Worm (Caenorhabditis elegans): ENCODE measurements around the gene ZC262.7.
A peak's percentile ranks its signal among the peaks of the same experiment; 100 is the strongest.

The ZC262.7 gene

DNA sequence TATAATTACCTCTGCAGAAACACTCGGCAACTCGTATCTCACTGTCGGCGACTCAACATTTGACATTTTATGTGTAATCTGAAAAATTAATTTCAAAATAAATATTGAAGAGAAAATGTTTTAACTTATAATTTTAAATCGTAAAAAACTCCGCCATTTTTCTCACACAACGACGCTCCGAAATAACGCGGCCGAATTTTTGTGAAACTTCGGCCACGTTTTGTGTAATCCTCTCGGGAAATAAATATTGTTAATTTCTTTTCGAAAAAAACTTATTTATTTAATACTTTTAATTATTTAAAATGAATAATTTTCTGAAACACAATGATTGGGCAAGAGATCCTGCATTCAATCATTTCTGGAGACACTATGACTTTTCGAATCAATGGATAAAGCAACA is 36.8 kb downstream of the ZC262.7 start, which contains the start of the genes F10E9.7 and F10E9.5 (continued):
- TF ChIP-seq cebp-2 (GFP tag; IDR thresholded peaks at IDR 0.05) (no peak), Y95B8A.8 (GFP tag; IDR thresholded peaks at IDR 0.05) (no peak), hmg-1.2 (GFP tag; IDR thresholded peaks at IDR 0.05) (peak; percentile 42), ztf-26 (tag; optimal IDR thresholded peaks at IDR 0.05) (no peak), F52B5.7 (tag; optimal IDR thresholded peaks at IDR 0.05) (no peak), ceh-91 (GFP tag; IDR thresholded peaks at IDR 0.05) (peak; percentile 70), mxl-1 (tag; optimal IDR thresholded peaks at IDR 0.05) (no peak), ccch-3 (GFP tag; optimal IDR thresholded peaks at IDR 0.05) (peak; percentile 82), F37B4.10 (GFP tag; IDR thresholded peaks at IDR 0.05) (no peak), ceh-58 (GFP tag; IDR thresholded peaks at IDR 0.05) (no peak), ztf-28 (GFP tag; IDR thresholded peaks at IDR 0.05) (peak; percentile 89), somi-1 (GFP tag; optimal IDR thresholded peaks at IDR 0.05) (peak; percentile 21), mcd-1 (GFP tag; IDR thresholded peaks at IDR 0.05) (peak; percentile 73; the same call in 1 of the 2 replicates), egrh-3 (GFP tag; IDR thresholded peaks at IDR 0.05) (no peak), snpc-3.4 (tag; optimal IDR thresholded peaks at IDR 0.05) (peak; percentile 66), unc-130 (GFP tag; optimal IDR thresholded peaks at IDR 0.05) (peak; percentile 94), rec-8 (tag; optimal IDR thresholded peaks at IDR 0.05) (peak; percentile 14 to 92), bed-1 (GFP tag; IDR thresholded peaks at IDR 0.05) (no peak), efl-1 (GFP tag; optimal IDR thresholded peaks at IDR 0.05) (peak; percentile 56), nhr-179 (tag; optimal IDR thresholded peaks at IDR 0.05) (no peak), madf-3 (GFP tag; IDR thresholded peaks at IDR 0.05) (peak; percentile 78; the same call in 1 of the 2 replicates), hlh-12 (tag; optimal IDR thresholded peaks at IDR 0.05) (no peak), xnd-1 (tag; optimal IDR thresholded peaks at IDR 0.05) (no peak), ceh-79 (tag; optimal IDR thresholded peaks at IDR 0.05) (no peak), ekl-4 (GFP tag; IDR thresholded peaks at IDR 0.05) (no peak; the same call in 1 of the 2 replicates), nfya-1 (tag; optimal IDR thresholded peaks at IDR 0.05; ENCODE audit: borderline replicate concordance, insufficient read depth) (no peak), ztf-3 (GFP tag; optimal IDR thresholded peaks at IDR 0.05) (no peak), nhr-120 (GFP tag; IDR thresholded peaks at IDR 0.05) (no peak), dox-1 (GFP tag; IDR thresholded peaks at IDR 0.05) (peak; percentile 87), C06A6.2 (GFP tag; conservative IDR thresholded peaks at IDR 0.05) (no peak), D2030.7 (GFP tag; IDR thresholded peaks at IDR 0.05) (peak; percentile 67), lsy-27 (tag; optimal IDR thresholded peaks at IDR 0.05; ENCODE audit: borderline replicate concordance, insufficient read depth) (no peak), B0336.3 (GFP tag; IDR thresholded peaks at IDR 0.05) (no peak), T07F8.4 (tag; optimal IDR thresholded peaks at IDR 0.05) (no peak), lin-35 (GFP tag; optimal IDR thresholded peaks at IDR 0.05) (peak in 1 of 3 experiments; percentile 83), rpc-1 (optimal IDR thresholded peaks at IDR 0.05) (no peak), rpc-1 (tag; optimal IDR thresholded peaks at IDR 0.05) (no peak), ceh-100 (GFP tag; IDR thresholded peaks at IDR 0.05) (peak; percentile 69), atf-7 (tag; optimal IDR thresholded peaks at IDR 0.05) (peak; percentile 76), Y53F4B.3 (GFP tag; IDR thresholded peaks at IDR 0.05) (no peak), rcor-1 (GFP tag; IDR thresholded peaks at IDR 0.05) (peak; percentile 72), mel-28 (tag; optimal IDR thresholded peaks at IDR 0.05; ENCODE audit: borderline replicate concordance) (no peak), tbp1 (GFP tag; optimal IDR thresholded peaks at IDR 0.05) (peak; percentile 61), B0035.1 (tag; optimal IDR thresholded peaks at IDR 0.05) (peak; percentile 45), chd-7 (tag; optimal IDR thresholded peaks at IDR 0.05) (no peak), tbx-9 (tag; optimal IDR thresholded peaks at IDR 0.05; ENCODE audit: borderline replicate concordance) (no peak), lsl-1 (GFP tag; optimal IDR thresholded peaks at IDR 0.05) (peak; percentile 58), nhr-27 (tag; optimal IDR thresholded peaks at IDR 0.05) (no peak), him-1 (tag; optimal IDR thresholded peaks at IDR 0.05) (peak; percentile 38), attf-5 (GFP tag; optimal IDR thresholded peaks at IDR 0.05) (peak; percentile 75)
